Worm (Caenorhabditis elegans) whole organism, young adult: ENCODE measurements around the gene lin-37.

ENCODE experiments used
- B0035.1 ChIP-seq: sonication (generic microtip); optimal IDR thresholded peaks from 2 replicates; lab custom pipeline; 2016; ENCODE audit warnings: missing genetic modification characterization, mild to moderate bottlenecking, missing compliant biosample characterization, missing genotype, missing genetic modification reagents
- B0336.3 ChIP-seq: fragments of 200-800 bp; sonication (Bioruptor generic); IDR thresholded peaks from 2 replicates; pipeline ENCODE4 v1.3.6; 2022; ENCODE audit warnings: missing genetic modification characterization, missing compliant biosample characterization
- D2030.7 ChIP-seq: fragments of 200-800 bp; sonication (Bioruptor generic); IDR thresholded peaks from 2 replicates; pipeline ENCODE4 v1.3.6; 2022; ENCODE audit warnings: missing genetic modification reagents, missing genetic modification characterization, missing compliant biosample characterization
- F23B12.7 ChIP-seq: sonication (generic microtip); optimal IDR thresholded peaks from 2 replicates; lab custom pipeline; 2017; ENCODE audit warnings: missing genetic modification characterization, mild to moderate bottlenecking, missing compliant biosample characterization, antibody characterized with exemption, moderate library complexity; ENCODE audit not compliant: insufficient read depth
- F33H1.4 ChIP-seq: fragments of 200-800 bp; sonication (Bioruptor generic); IDR thresholded peaks from 2 replicates; pipeline ENCODE4 v1.3.6; 2022; ENCODE audit warnings: missing genetic modification reagents, missing genetic modification characterization, missing compliant biosample characterization
- F49E8.2 ChIP-seq: sonication (generic microtip); optimal IDR thresholded peaks from 3 replicates; lab custom pipeline; 2017; ENCODE audit warnings: missing genetic modification characterization, mild to moderate bottlenecking, missing compliant biosample characterization, antibody characterized with exemption, moderate library complexity; ENCODE audit not compliant: insufficient read depth
- K11D2.4 ChIP-seq: fragments of 200-800 bp; sonication (Bioruptor generic); IDR thresholded peaks from 2 replicates; pipeline ENCODE4 v1.3.6; 2022; ENCODE audit warnings: missing genetic modification reagents, missing genetic modification characterization, missing compliant biosample characterization
- Y53G8AR.9 ChIP-seq: fragments of 200-800 bp; sonication (Bioruptor generic); conservative IDR thresholded peaks from 2 replicates; pipeline ENCODE4 v1.3.6; 2022; ENCODE audit warnings: missing genetic modification reagents, missing genetic modification characterization, missing compliant biosample characterization
- Y79H2A.3 ChIP-seq: fragments of 200-800 bp; sonication (Bioruptor generic); conservative IDR thresholded peaks from 2 replicates; pipeline ENCODE4 v1.3.6; 2022; ENCODE audit warnings: missing genetic modification reagents, missing genetic modification characterization, missing compliant biosample characterization
- aptf-3 ChIP-seq: fragments of 200-800 bp; sonication (Bioruptor generic); IDR thresholded peaks from 2 replicates; pipeline ENCODE4 v1.3.6; 2022; ENCODE audit warnings: missing genetic modification characterization, missing compliant biosample characterization
- atf-7 ChIP-seq: sonication (generic microtip); optimal IDR thresholded peaks from 2 replicates; lab custom pipeline; 2017; ENCODE audit warnings: mild to moderate bottlenecking, missing genetic modification characterization, missing compliant biosample characterization
- attf-3 ChIP-seq: fragments of 200-800 bp; sonication (Bioruptor generic); conservative IDR thresholded peaks from 2 replicates; pipeline ENCODE4 v1.3.6; 2022; ENCODE audit warnings: missing genetic modification reagents, missing genetic modification characterization, missing compliant biosample characterization
- attf-5 ChIP-seq: fragments of 200-800 bp; sonication (Bioruptor generic); optimal IDR thresholded peaks from 2 replicates; lab custom pipeline; 2018; ENCODE audit warnings: mild to moderate bottlenecking, missing genetic modification characterization, missing compliant biosample characterization
- ccch-3 ChIP-seq: fragments of 200-800 bp; sonication (Bioruptor generic); optimal IDR thresholded peaks from 2 replicates; lab custom pipeline; 2018; ENCODE audit warnings: mild to moderate bottlenecking, missing genetic modification characterization, missing compliant biosample characterization
- cebp-1 ChIP-seq, 2 experiments: fragments of 200-800 bp in 1 of 2; sonication (Bioruptor generic) in 1 of 2; sonication (generic microtip) in 1 of 2; IDR thresholded peaks in 1 of 2; optimal IDR thresholded peaks in 1 of 2; 2 replicates each; pipeline versions ENCODE4 v1.3.6 to Lab custom; 2017 to 2022; ENCODE audit warnings: missing compliant biosample characterization in 2 of 2, missing genetic modification characterization in 2 of 2, mild to moderate bottlenecking in 1 of 2, missing genetic modification reagents in 1 of 2, moderate library complexity in 1 of 2
- cebp-2 ChIP-seq: fragments of 200-800 bp; sonication (Bioruptor generic); IDR thresholded peaks from 2 replicates; pipeline ENCODE4 v1.3.6; 2022; ENCODE audit warnings: missing genetic modification characterization, missing compliant biosample characterization
- ceh-58 ChIP-seq: fragments of 200-800 bp; sonication (Bioruptor generic); IDR thresholded peaks from 2 replicates; pipeline ENCODE4 v1.3.6; 2022; ENCODE audit warnings: missing genetic modification characterization, missing compliant biosample characterization
- ceh-91 ChIP-seq: fragments of 200-800 bp; sonication (Bioruptor generic); IDR thresholded peaks from 2 replicates; pipeline ENCODE4 v1.3.6; 2022; ENCODE audit warnings: missing genetic modification reagents, missing genetic modification characterization, missing compliant biosample characterization
- chd-7 ChIP-seq: sonication (generic microtip); optimal IDR thresholded peaks from 2 replicates; lab custom pipeline; 2016; ENCODE audit warnings: mild to moderate bottlenecking, missing genetic modification characterization, moderate library complexity, missing compliant biosample characterization
- die-1 ChIP-seq: sonication (generic microtip); optimal IDR thresholded peaks from 2 replicates; lab custom pipeline; 2016; ENCODE audit warnings: missing genotype, mild to moderate bottlenecking, missing genetic modification characterization, missing compliant biosample characterization
- dox-1 ChIP-seq: fragments of 200-800 bp; sonication (Bioruptor generic); IDR thresholded peaks from 2 replicates; pipeline ENCODE4 v1.3.6; 2022; ENCODE audit warnings: missing genetic modification reagents, missing genetic modification characterization, missing compliant biosample characterization
- efl-1 ChIP-seq: fragments of 150-350 bp; optimal IDR thresholded peaks from 2 replicates; lab custom pipeline; 2014; ENCODE audit warnings: missing biosample characterization, missing genetic modification reagents, missing genetic modification characterization
- egl-44 ChIP-seq: fragments of 200-800 bp; sonication (Bioruptor generic); IDR thresholded peaks from 2 replicates; pipeline ENCODE4 v1.3.6; 2022; ENCODE audit warnings: missing genetic modification reagents, missing genetic modification characterization, missing compliant biosample characterization
- ekl-4 ChIP-seq: fragments of 200-800 bp; sonication (Bioruptor generic); IDR thresholded peaks from 2 replicates; pipeline ENCODE4 v1.3.6; 2022; ENCODE audit warnings: missing genetic modification reagents, missing genetic modification characterization, missing compliant biosample characterization
- hlh-12 ChIP-seq: sonication (generic microtip); optimal IDR thresholded peaks from 2 replicates; lab custom pipeline; 2016; ENCODE audit warnings: missing genetic modification characterization, missing compliant biosample characterization
- hsf-1 ChIP-seq: fragments of 200-800 bp; sonication (Bioruptor generic); IDR thresholded peaks from 2 replicates; pipeline ENCODE4 v1.3.6; 2022; ENCODE audit warnings: missing genetic modification reagents, missing genetic modification characterization, missing compliant biosample characterization
- let-607 ChIP-seq, 2 experiments: fragments of 200-800 bp in 1 of 2; sonication (Bioruptor generic) in 1 of 2; sonication (generic microtip) in 1 of 2; optimal IDR thresholded peaks; 2 replicates each; lab custom pipeline; 2016 to 2018; ENCODE audit warnings: mild to moderate bottlenecking in 2 of 2, missing compliant biosample characterization in 2 of 2, missing genetic modification characterization in 2 of 2, moderate library complexity in 2 of 2, missing genotype in 1 of 2
- lin-26 ChIP-seq: fragments of 200-800 bp; sonication (Bioruptor generic); IDR thresholded peaks from 2 replicates; pipeline ENCODE4 v1.3.6; 2022; ENCODE audit warnings: missing genetic modification reagents, missing genetic modification characterization, missing compliant biosample characterization
- lin-54 ChIP-seq: fragments of 200-800 bp; sonication (Bioruptor generic); optimal IDR thresholded peaks from 2 replicates; lab custom pipeline; 2018; ENCODE audit warnings: mild to moderate bottlenecking, missing genetic modification characterization, missing compliant biosample characterization
- madf-3 ChIP-seq: fragments of 200-800 bp; sonication (Bioruptor generic); IDR thresholded peaks from 2 replicates; pipeline ENCODE4 v1.3.6; 2022; ENCODE audit warnings: missing genetic modification reagents, missing genetic modification characterization, missing compliant biosample characterization
- madf-8 ChIP-seq: fragments of 200-800 bp; sonication (Bioruptor generic); conservative IDR thresholded peaks from 2 replicates; pipeline ENCODE4 v1.3.6; 2022; ENCODE audit warnings: missing genetic modification reagents, missing genetic modification characterization, missing compliant biosample characterization
- mes-4 ChIP-seq: sonication (generic microtip); optimal IDR thresholded peaks from 2 replicates; lab custom pipeline; 2016; ENCODE audit warnings: missing genotype, missing genetic modification characterization, missing compliant biosample characterization
- nfyb-1 ChIP-seq: fragments of 200-800 bp; sonication (Bioruptor generic); IDR thresholded peaks from 2 replicates; pipeline ENCODE4 v1.3.6; 2022; ENCODE audit warnings: missing genetic modification reagents, missing genetic modification characterization, missing compliant biosample characterization
- nhr-120 ChIP-seq: fragments of 200-800 bp; sonication (Bioruptor generic); IDR thresholded peaks from 2 replicates; pipeline ENCODE4 v1.3.6; 2022; ENCODE audit warnings: missing genetic modification characterization, missing compliant biosample characterization
- nhr-179 ChIP-seq: sonication (generic microtip); optimal IDR thresholded peaks from 2 replicates; lab custom pipeline; 2016; ENCODE audit warnings: mild to moderate bottlenecking, missing genetic modification characterization, missing compliant biosample characterization
- nhr-27 ChIP-seq: fragments of 200-800 bp; sonication (Bioruptor generic); optimal IDR thresholded peaks from 2 replicates; lab custom pipeline; 2018; ENCODE audit warnings: mild to moderate bottlenecking, missing genetic modification characterization, moderate library complexity, missing compliant biosample characterization
- sea-2 ChIP-seq: fragments of 200-800 bp; sonication (Bioruptor generic); IDR thresholded peaks from 2 replicates; pipeline ENCODE4 v1.3.6; 2022; ENCODE audit warnings: missing genetic modification characterization, missing compliant biosample characterization
- snpc-1.1 ChIP-seq: sonication (generic microtip); optimal IDR thresholded peaks from 2 replicates; lab custom pipeline; 2017; ENCODE audit warnings: missing genetic modification characterization, mild to moderate bottlenecking, missing compliant biosample characterization, antibody characterized with exemption, moderate library complexity, missing genotype, missing genetic modification reagents; ENCODE audit not compliant: insufficient read depth
- snpc-1.3 ChIP-seq: sonication (generic microtip); optimal IDR thresholded peaks from 2 replicates; lab custom pipeline; 2017; ENCODE audit warnings: missing genetic modification characterization, mild to moderate bottlenecking, missing compliant biosample characterization, antibody characterized with exemption, moderate library complexity, missing genotype, missing genetic modification reagents; ENCODE audit not compliant: insufficient read depth
- sptf-2 ChIP-seq: fragments of 200-800 bp; sonication (Bioruptor generic); optimal IDR thresholded peaks from 2 replicates; lab custom pipeline; 2018; ENCODE audit warnings: mild to moderate bottlenecking, missing genetic modification characterization, missing compliant biosample characterization
- tbp1 ChIP-seq: fragments of 200-800 bp; sonication (Bioruptor generic); optimal IDR thresholded peaks from 2 replicates; lab custom pipeline; 2018; ENCODE audit warnings: mild to moderate bottlenecking, missing genetic modification characterization, missing compliant biosample characterization
- zim-3 ChIP-seq: sonication (generic microtip); optimal IDR thresholded peaks from 2 replicates; lab custom pipeline; 2017; ENCODE audit warnings: mild to moderate bottlenecking, missing genetic modification characterization, moderate library complexity, missing compliant biosample characterization
- ztf-18 ChIP-seq: sonication (generic microtip); optimal IDR thresholded peaks from 2 replicates; lab custom pipeline; 2016; ENCODE audit warnings: missing genotype, mild to moderate bottlenecking, missing genetic modification characterization, missing compliant biosample characterization
- ztf-28 ChIP-seq: fragments of 200-800 bp; sonication (Bioruptor generic); IDR thresholded peaks from 2 replicates; pipeline ENCODE4 v1.3.6; 2022; ENCODE audit warnings: missing genetic modification reagents, missing genetic modification characterization, missing compliant biosample characterization
- ztf-3 ChIP-seq: fragments of 200-800 bp; sonication (Bioruptor generic); optimal IDR thresholded peaks from 2 replicates; lab custom pipeline; 2018; ENCODE audit warnings: mild to moderate bottlenecking, missing genetic modification characterization, missing compliant biosample characterization

Gene lin-37

DNA sequence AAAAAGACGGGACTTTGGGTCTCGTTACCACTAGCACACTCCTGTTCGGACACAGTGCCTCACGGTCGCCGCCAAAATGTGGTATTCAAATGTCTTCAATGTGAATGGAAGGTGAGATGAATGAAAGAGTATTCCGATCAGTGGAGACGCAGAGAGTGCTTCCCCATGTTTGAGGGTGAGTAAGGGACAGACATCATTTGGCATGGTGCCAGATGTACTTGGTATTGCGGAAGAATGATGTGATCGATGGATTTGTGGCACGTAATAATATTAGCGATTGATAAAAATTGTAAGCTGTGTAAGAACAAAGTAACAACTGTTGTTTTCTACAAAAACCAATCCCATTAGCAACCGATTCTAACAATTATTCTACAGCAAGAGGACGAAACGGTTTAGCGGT lies 40.3 kb downstream of the lin-37 start (continued):
- TF ChIP-seq ceh-91 (GFP tag; lab: Robert Waterston, UW) (no peak), egl-44 (no peak), F23B12.7 (tag; lab: Kevin White, UChicago) (no peak)

DNA sequence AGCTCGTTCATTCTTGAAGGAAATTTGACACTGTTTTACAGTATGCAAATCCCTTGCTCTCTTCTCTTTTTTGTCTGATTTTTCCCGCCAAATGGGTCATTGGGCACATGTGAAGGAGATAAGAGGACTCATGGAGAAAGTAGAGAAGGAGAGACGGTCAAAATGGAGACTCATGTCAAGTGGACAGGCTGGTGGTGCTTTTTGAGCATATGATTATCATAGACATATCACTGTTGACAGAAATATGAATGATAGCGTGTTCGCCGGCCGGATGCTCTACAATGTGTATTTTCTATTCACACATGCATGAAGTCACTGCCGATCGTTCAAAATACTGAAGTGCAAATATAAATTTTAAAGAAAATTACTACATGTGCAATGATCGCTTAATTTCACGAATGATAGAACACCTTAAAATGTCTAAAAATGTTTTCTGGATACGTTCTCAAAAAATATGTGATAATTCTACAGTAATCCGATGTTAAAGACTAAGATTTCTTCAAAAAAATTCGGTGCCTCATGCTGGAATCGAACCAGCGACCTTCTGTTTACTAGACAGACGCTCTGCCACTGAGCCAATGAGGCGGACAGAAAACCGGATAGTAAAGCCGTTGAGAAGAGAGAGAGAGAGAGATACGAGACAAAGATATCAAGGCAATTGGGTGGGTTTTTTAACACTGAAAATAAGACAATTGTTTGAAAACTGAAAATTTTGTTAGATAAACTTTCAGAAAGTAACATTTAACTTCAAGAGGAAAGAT lies 42.1 kb downstream of the lin-37 start:
- TF ChIP-seq dox-1 (0 out of 2 replicates have a peak, but pooled peaks have one; percentile 17), D2030.7 (GFP tag; lab: Robert Waterston, UW) (no peak), sea-2 (GFP tag; lab: Robert Waterston, UW) (no peak), nhr-120 (GFP tag; lab: Robert Waterston, UW) (no peak), F33H1.4 (GFP tag; lab: Robert Waterston, UW) (no peak), lin-26 (peak; percentile 73; the same call in 1 of the 2 replicates), nhr-179 (tag; lab: Kevin White, UChicago) (no peak), ztf-3 (GFP tag; lab: Kevin White, UChicago) (no peak), ztf-18 (tag; lab: Kevin White, UChicago) (no peak), let-607 (tag; optimal IDR thresholded peaks at IDR 0.05; lab: Kevin White, UChicago) (peak in 1 of 2 experiments; percentile 30), B0336.3 (GFP tag; lab: Robert Waterston, UW) (peak; percentile 48; the same call in 1 of the 2 replicates), madf-8 (no peak), chd-7 (tag; lab: Kevin White, UChicago) (no peak), attf-3 (GFP tag; lab: Robert Waterston, UW) (0 out of 2 replicates have a peak, but pooled peaks have one; percentile 35), zim-3 (tag; lab: Kevin White, UChicago) (peak; percentile 27), Y53G8AR.9 (no peak), madf-3 (GFP tag; lab: Robert Waterston, UW) (no peak), hsf-1 (no peak), lin-54 (GFP tag; lab: Kevin White, UChicago) (peak; percentile 26), mes-4 (tag; lab: Kevin White, UChicago) (peak; percentile 12), snpc-1.3 (tag; lab: Kevin White, UChicago) (peak; percentile 14), hlh-12 (tag; lab: Kevin White, UChicago) (no peak), sptf-2 (GFP tag; lab: Kevin White, UChicago) (no peak), K11D2.4 (GFP tag; lab: Robert Waterston, UW) (no peak), B0035.1 (tag; lab: Kevin White, UChicago) (no peak), efl-1 (GFP tag; lab: Kevin White, UChicago) (no peak), tbp1 (peak; percentile 93), cebp-1 (GFP tag; IDR thresholded peaks at IDR 0.05; lab: Robert Waterston, UW) (no peak), cebp-1 (tag; optimal IDR thresholded peaks at IDR 0.05; lab: Kevin White, UChicago) (peak; percentile 12), ccch-3 (GFP tag; lab: Kevin White, UChicago) (no peak), nhr-27 (tag; lab: Kevin White, UChicago) (no peak), cebp-2 (GFP tag; lab: Robert Waterston, UW) (no peak), die-1 (tag; lab: Kevin White, UChicago) (peak; percentile 27), Y79H2A.3 (no peak), ceh-58 (GFP tag; lab: Robert Waterston, UW) (no peak), ztf-28 (no peak), aptf-3 (GFP tag; lab: Robert Waterston, UW) (no peak), attf-5 (GFP tag; lab: Kevin White, UChicago) (no peak), nfyb-1 (GFP tag; lab: Robert Waterston, UW) (peak; percentile 58; the same call in 1 of the 2 replicates), F49E8.2 (tag; lab: Kevin White, UChicago) (peak; percentile 36), ekl-4 (GFP tag; lab: Robert Waterston, UW) (no peak), atf-7 (tag; lab: Kevin White, UChicago) (peak; percentile 23), snpc-1.1 (tag; lab: Kevin White, UChicago) (peak; percentile 92)
